Fruit fly (Drosophila melanogaster) whole organism, embryonic: Measurements from ENCODE around the gene dysf.

ENCODE experiments used
- Adf1 ChIP-seq: fragments of 200-800 bp; sonication (Bioruptor generic); IDR thresholded peaks from 2 replicates; pipeline ENCODE4 v1.3.6; 2022; ENCODE audit warnings: missing biosample characterization, missing genetic modification characterization
- B-H1 ChIP-seq: fragments of 200-800 bp; sonication (Bioruptor generic); IDR thresholded peaks from 3 replicates; pipeline ENCODE4 v1.3.6; 2022; ENCODE audit warnings: missing biosample characterization, missing genetic modification characterization
- CG1024 ChIP-seq: fragments of 200-800 bp; sonication (Bioruptor generic); IDR thresholded peaks from 2 replicates; pipeline ENCODE4 v1.3.6; 2022; ENCODE audit warnings: missing biosample characterization, missing genetic modification characterization
- CG14965 ChIP-seq: fragments of 200-800 bp; sonication (Bioruptor generic); optimal IDR thresholded peaks from 2 replicates; lab custom pipeline; 2016; ENCODE audit warnings: missing biosample characterization, missing genetic modification characterization, borderline replicate concordance
- CG16863 ChIP-seq: fragments of 200-800 bp; sonication (Bioruptor generic); optimal IDR thresholded peaks from 3 replicates; lab custom pipeline; 2016; ENCODE audit warnings: missing biosample characterization, missing genetic modification characterization
- CG2712 ChIP-seq: fragments of 200-800 bp; optimal IDR thresholded peaks from 3 replicates; lab custom pipeline; 2019; ENCODE audit warnings: missing biosample characterization, mild to moderate bottlenecking, missing genetic modification characterization, moderate library complexity
- CG30020 ChIP-seq: fragments of 200-800 bp; optimal IDR thresholded peaks from 2 replicates; lab custom pipeline; 2019; ENCODE audit warnings: missing biosample characterization, mild to moderate bottlenecking, missing genetic modification characterization, moderate library complexity
- CG4820 ChIP-seq: fragments of 200-800 bp; sonication (Bioruptor generic); optimal IDR thresholded peaks from 3 replicates; lab custom pipeline; 2016; ENCODE audit warnings: missing biosample characterization, missing genetic modification characterization
- CG6765 ChIP-seq: fragments of 200-800 bp; sonication (Bioruptor generic); optimal IDR thresholded peaks from 3 replicates; lab custom pipeline; 2017; ENCODE audit warnings: missing biosample characterization, mild to moderate bottlenecking, missing genetic modification characterization
- CG8388 ChIP-seq: fragments of 200-800 bp; sonication (Bioruptor generic); optimal IDR thresholded peaks from 2 replicates; lab custom pipeline; 2019; ENCODE audit warnings: missing biosample characterization, mild to moderate bottlenecking, missing genetic modification characterization, moderate library complexity
- CG8924 ChIP-seq: fragments of 200-800 bp; optimal IDR thresholded peaks from 3 replicates; lab custom pipeline; 2019; ENCODE audit warnings: missing biosample characterization, mild to moderate bottlenecking, missing genetic modification characterization, moderate library complexity
- Camta ChIP-seq: fragments of 200-800 bp; sonication (Bioruptor generic); optimal IDR thresholded peaks from 2 replicates; lab custom pipeline; 2016; ENCODE audit warnings: missing biosample characterization, missing genetic modification characterization
- Dbx ChIP-seq: fragments of 200-800 bp; sonication (Bioruptor generic); IDR thresholded peaks from 3 replicates; pipeline ENCODE4 v1.3.6; 2022; ENCODE audit warnings: missing biosample characterization, missing genetic modification characterization
- Dip3 ChIP-seq: fragments of 200-800 bp; sonication (Bioruptor generic); optimal IDR thresholded peaks from 3 replicates; lab custom pipeline; 2016; ENCODE audit warnings: missing biosample characterization, missing genetic modification characterization
- Dll ChIP-seq: fragments of 200-800 bp; sonication (Bioruptor generic); IDR thresholded peaks from 4 replicates; pipeline ENCODE4 v1.3.6; 2022; ENCODE audit warnings: missing biosample characterization, missing genetic modification characterization; ENCODE audit not compliant: partially characterized antibody
- Drgx ChIP-seq: fragments of 200-800 bp; sonication (Bioruptor generic); IDR thresholded peaks from 2 replicates; pipeline ENCODE4 v1.3.6; 2022; ENCODE audit warnings: missing biosample characterization, missing genetic modification characterization
- Fer1 ChIP-seq: fragments of 200-800 bp; sonication (Bioruptor generic); optimal IDR thresholded peaks from 2 replicates; lab custom pipeline; 2017; ENCODE audit warnings: missing biosample characterization, mild to moderate bottlenecking, missing genetic modification characterization
- Fer3 ChIP-seq: fragments of 200-800 bp; sonication (Bioruptor generic); optimal IDR thresholded peaks from 2 replicates; lab custom pipeline; 2018; ENCODE audit warnings: missing biosample characterization, mild to moderate bottlenecking, missing genetic modification characterization, moderate library complexity
- Gug ChIP-seq: fragments of 200-800 bp; sonication (Bioruptor generic); IDR thresholded peaks from 4 replicates; pipeline ENCODE4 v1.3.6; 2022; ENCODE audit warnings: missing biosample characterization, missing genetic modification characterization
- H15 ChIP-seq: fragments of 200-800 bp; sonication (Bioruptor generic); IDR thresholded peaks from 3 replicates; pipeline ENCODE4 v1.3.6; 2022; ENCODE audit warnings: missing biosample characterization, missing genetic modification characterization
- Hr3 ChIP-seq: fragments of 200-800 bp; sonication (Bioruptor generic); optimal IDR thresholded peaks from 3 replicates; lab custom pipeline; 2016; ENCODE audit warnings: missing biosample characterization, missing genetic modification characterization
- Hr78 ChIP-seq, 2 experiments: fragments of 200-800 bp in 1 of 2; fragments of >200 bp in 1 of 2; sonication (Bioruptor generic) in 1 of 2; optimal IDR thresholded peaks; 2 replicates each; lab custom pipeline; 2017 to 2019; ENCODE audit warnings: missing biosample characterization in 2 of 2, missing genetic modification characterization in 2 of 2, mild to moderate bottlenecking in 1 of 2, moderate library complexity in 1 of 2
- Lim3 ChIP-seq: fragments of 200-800 bp; sonication (Bioruptor generic); IDR thresholded peaks from 2 replicates; pipeline ENCODE4 v1.3.6; 2022; ENCODE audit warnings: missing biosample characterization, missing genetic modification characterization
- Ravus ChIP-seq: fragments of 200-800 bp; sonication (Bioruptor generic); IDR thresholded peaks from 2 replicates; pipeline ENCODE4 v1.3.6; 2022; ENCODE audit warnings: missing biosample characterization, missing genetic modification characterization
- Side ChIP-seq: fragments of 200-800 bp; sonication (Bioruptor generic); optimal IDR thresholded peaks from 2 replicates; lab custom pipeline; 2016; ENCODE audit warnings: missing biosample characterization, missing genetic modification characterization
- Tbp ChIP-seq: fragments of >200 bp; optimal IDR thresholded peaks from 2 replicates; lab custom pipeline; 2018; ENCODE audit warnings: missing biosample characterization, missing genetic modification characterization
- cad ChIP-seq: fragments of >200 bp; optimal IDR thresholded peaks from 2 replicates; lab custom pipeline; 2017; ENCODE audit warnings: missing biosample characterization, missing genetic modification characterization
- chm ChIP-seq: fragments of 200-800 bp; sonication (Bioruptor generic); IDR thresholded peaks from 2 replicates; pipeline ENCODE4 v1.3.6; 2022; ENCODE audit warnings: missing biosample characterization, missing genetic modification characterization
- dmrt11E ChIP-seq: fragments of 200-800 bp; sonication (Bioruptor generic); optimal IDR thresholded peaks from 3 replicates; lab custom pipeline; 2018; ENCODE audit warnings: missing biosample characterization, mild to moderate bottlenecking, missing genetic modification characterization, moderate library complexity
- dpn ChIP-seq, 2 experiments: fragments of 200-800 bp; sonication (Bioruptor generic); optimal IDR thresholded peaks; 3 replicates each; lab custom pipeline; 2016; ENCODE audit warnings: missing biosample characterization in 2 of 2, missing genetic modification characterization in 2 of 2
- ewg ChIP-seq: fragments of 200-800 bp; sonication (Bioruptor generic); optimal IDR thresholded peaks from 3 replicates; lab custom pipeline; 2017; ENCODE audit warnings: mild to moderate bottlenecking, missing biosample characterization, missing genetic modification reagents, missing genetic modification characterization
- gfzf ChIP-seq: fragments of 200-800 bp; sonication (Bioruptor generic); optimal IDR thresholded peaks from 2 replicates; lab custom pipeline; 2016; ENCODE audit warnings: missing biosample characterization, mild to moderate bottlenecking, missing genetic modification characterization, moderate library complexity
- her ChIP-seq: fragments of 200-800 bp; sonication (Bioruptor generic); optimal IDR thresholded peaks from 2 replicates; lab custom pipeline; 2016; ENCODE audit warnings: missing biosample characterization, missing genetic modification characterization
- jumu ChIP-seq: fragments of 200-800 bp; sonication (Bioruptor generic); optimal IDR thresholded peaks from 3 replicates; lab custom pipeline; 2016; ENCODE audit warnings: missing biosample characterization, missing genetic modification characterization
- lov ChIP-seq, 2 experiments: fragments of 200-800 bp in 1 of 2; fragments of >200 bp in 1 of 2; sonication (Bioruptor generic) in 1 of 2; IDR thresholded peaks in 1 of 2; optimal IDR thresholded peaks in 1 of 2; 2 replicates in 1 of 2; 3 replicates in 1 of 2; pipeline versions ENCODE4 v1.3.6 to Lab custom; 2017 to 2022; ENCODE audit warnings: missing biosample characterization in 1 of 2, missing genetic modification characterization in 1 of 2
- onecut ChIP-seq: fragments of 200-800 bp; sonication (Bioruptor generic); IDR thresholded peaks from 2 replicates; pipeline ENCODE4 v1.3.6; 2022; ENCODE audit warnings: missing biosample characterization, missing genetic modification characterization
- org-1 ChIP-seq: fragments of 200-800 bp; sonication (Bioruptor generic); optimal IDR thresholded peaks from 2 replicates; lab custom pipeline; 2017; ENCODE audit warnings: missing biosample characterization, missing genetic modification characterization
- otp ChIP-seq: fragments of 200-800 bp; sonication (Bioruptor generic); IDR thresholded peaks from 3 replicates; pipeline ENCODE4, ENCODE4 v1.3.6; 2022; ENCODE audit warnings: missing biosample characterization, missing genetic modification characterization
- pfk ChIP-seq: fragments of 200-800 bp; sonication (Bioruptor generic); optimal IDR thresholded peaks from 2 replicates; lab custom pipeline; 2018; ENCODE audit warnings: missing biosample characterization, mild to moderate bottlenecking, missing genetic modification characterization, moderate library complexity
- rib ChIP-seq: fragments of 200-800 bp; sonication (Bioruptor generic); IDR thresholded peaks from 2 replicates; pipeline ENCODE4 v1.3.6; 2022; ENCODE audit warnings: missing biosample characterization, missing genetic modification characterization
- z ChIP-seq: fragments of 200-800 bp; sonication (Bioruptor generic); IDR thresholded peaks from 3 replicates; pipeline ENCODE4 v1.3.6; 2022; ENCODE audit warnings: missing biosample characterization, missing genetic modification characterization

The dysf gene

DNA sequence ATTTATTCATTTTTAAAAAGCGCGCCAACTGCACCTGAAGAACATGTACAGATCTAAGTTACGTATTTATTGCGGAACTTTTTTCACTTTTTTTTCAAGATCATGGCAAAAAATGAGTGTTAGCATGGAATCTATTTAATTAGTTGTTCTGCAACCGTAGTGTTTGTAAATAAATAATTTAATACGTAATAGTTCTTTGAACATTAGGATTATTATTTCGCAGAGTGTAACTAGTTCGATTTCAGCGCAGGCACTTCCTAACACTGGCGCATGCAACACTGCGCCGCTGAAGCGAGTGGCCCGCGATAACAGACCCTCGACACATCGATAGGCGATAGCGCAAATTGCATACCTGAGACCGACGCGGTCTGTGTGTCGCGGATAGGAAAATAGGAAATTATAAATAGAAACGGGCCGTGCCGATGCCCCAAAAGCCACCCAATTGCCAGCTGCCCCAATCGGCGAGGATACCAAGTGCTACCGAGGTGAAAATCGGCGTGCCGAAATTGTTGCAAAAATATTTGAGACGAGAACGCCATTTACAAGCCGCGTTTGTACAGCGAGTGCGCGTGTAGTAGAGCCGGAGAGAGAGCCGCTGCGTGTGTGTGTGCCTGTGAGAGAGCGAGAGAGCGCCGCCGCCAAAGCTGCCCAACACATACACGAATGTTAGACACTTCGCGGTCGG is 57.0 kb downstream of the dysf start, which contains the start of gene gro (continued):
- TF ChIP-seq CG8924 (tag; lab: Kevin White, UChicago), result peak; percentile 67
- TF ChIP-seq chm (GFP tag; lab: Robert Waterston, UW), result peak; percentile 82; the same call in 1 of the 2 replicates
- no peak for TF ChIP-seq cad (GFP tag; lab: Kevin White, UChicago)
- no peak for TF ChIP-seq CG6765
- TF ChIP-seq Ravus (GFP tag; lab: Robert Waterston, UW), result no peak
- TF ChIP-seq ewg (GFP tag; lab: Kevin White, UChicago), result peak; percentile 89
- TF ChIP-seq CG30020, result peak; percentile 43
- TF ChIP-seq CG16863 (GFP tag; lab: Kevin White, UChicago), result peak; percentile 72
- TF ChIP-seq Hr78 (GFP tag; optimal IDR thresholded peaks at IDR 0.05; lab: Kevin White, UChicago), result no peak
- peak; percentile 67 for TF ChIP-seq CG1024
- TF ChIP-seq CG8388 (GFP tag; lab: Kevin White, UChicago), result peak; percentile 61
- no peak for TF ChIP-seq lov (optimal IDR thresholded peaks at IDR 0.05; lab: Kevin White, UChicago)
- peak; percentile 50; the same call in 2 of the 3 replicates for TF ChIP-seq lov (GFP tag; IDR thresholded peaks at IDR 0.05; lab: Robert Waterston, UW)
- peak; percentile 78 for TF ChIP-seq jumu (GFP tag; lab: Kevin White, UChicago)
- TF ChIP-seq Hr3, result peak; percentile 68
- TF ChIP-seq dmrt11E (tag; lab: Kevin White, UChicago), result peak; percentile 66
- TF ChIP-seq Side (GFP tag; lab: Kevin White, UChicago), result peak; percentile 69
- peak; percentile 59; the same call in 1 of the 3 replicates for TF ChIP-seq otp (GFP tag; lab: Robert Waterston, UW)
- TF ChIP-seq Tbp, result no peak
- peak; percentile 56 for TF ChIP-seq her (GFP tag; lab: Kevin White, UChicago)
- peak; percentile 75 for TF ChIP-seq Dip3 (GFP tag; lab: Kevin White, UChicago)
- peak; percentile 76 for TF ChIP-seq Dll (GFP tag; lab: Robert Waterston, UW)
- no peak for TF ChIP-seq CG14965 (GFP tag; lab: Kevin White, UChicago)
- TF ChIP-seq Camta (GFP tag; lab: Kevin White, UChicago), result peak; percentile 76
- TF ChIP-seq Dbx (GFP tag; lab: Robert Waterston, UW), result peak; percentile 85
- peak; percentile 55; the same call in 3 of the 4 replicates for TF ChIP-seq Gug (GFP tag; lab: Robert Waterston, UW)
- peak; percentile 66 for TF ChIP-seq onecut (GFP tag; lab: Robert Waterston, UW)
- TF ChIP-seq CG2712, result peak; percentile 66
- TF ChIP-seq gfzf (GFP tag; lab: Kevin White, UChicago), result peak; percentile 40
- TF ChIP-seq Lim3 (GFP tag; lab: Robert Waterston, UW), result no peak
- peak; percentile 25; the same call in 1 of the 2 replicates for TF ChIP-seq Drgx (GFP tag; lab: Robert Waterston, UW)
- no peak for TF ChIP-seq z
- peak; percentile 47 for TF ChIP-seq CG4820 (GFP tag; lab: Kevin White, UChicago)
- peak; percentile 37; the same call in 2 of the 3 replicates for TF ChIP-seq B-H1 (GFP tag; lab: Robert Waterston, UW)
- peak; percentile 49 for TF ChIP-seq Fer1 (GFP tag; lab: Kevin White, UChicago)
- TF ChIP-seq dpn (GFP tag; optimal IDR thresholded peaks at IDR 0.05; lab: Kevin White, UChicago), result peak; percentile 74 to 83
- peak; percentile 5; the same call in 1 of the 2 replicates for TF ChIP-seq Adf1 (GFP tag; lab: Robert Waterston, UW)
- TF ChIP-seq H15 (GFP tag; lab: Robert Waterston, UW), result peak; percentile 49; the same call in 1 of the 3 replicates
- peak; percentile 79 for TF ChIP-seq rib (GFP tag; lab: Robert Waterston, UW)
- no peak for TF ChIP-seq org-1
- peak; percentile 31 for TF ChIP-seq pfk (GFP tag; lab: Kevin White, UChicago)
- peak; percentile 65 for TF ChIP-seq Fer3 (tag; lab: Kevin White, UChicago)
- TF ChIP-seq, all 482 proteins: peak for 377
